Worm (Caenorhabditis elegans) whole organism, young adult: ENCODE measurements around the gene ZK287.1.

Experiments
- F55B11.4 ChIP-seq: sonication (generic microtip); optimal IDR thresholded peaks from 2 replicates; lab custom pipeline; 2016; ENCODE audit warnings: missing compliant biosample characterization, missing genetic modification characterization, borderline replicate concordance; ENCODE audit not compliant: insufficient read depth
- T07F8.4 ChIP-seq: sonication (generic microtip); optimal IDR thresholded peaks from 2 replicates; lab custom pipeline; 2016; ENCODE audit warnings: mild to moderate bottlenecking, missing genetic modification characterization, moderate library complexity, missing compliant biosample characterization
- athp-1 ChIP-seq: sonication (generic microtip); optimal IDR thresholded peaks from 2 replicates; lab custom pipeline; 2017; ENCODE audit warnings: mild to moderate bottlenecking, missing genetic modification characterization, missing compliant biosample characterization
- die-1 ChIP-seq: sonication (generic microtip); optimal IDR thresholded peaks from 2 replicates; lab custom pipeline; 2016; ENCODE audit warnings: missing genotype, mild to moderate bottlenecking, missing genetic modification characterization, missing compliant biosample characterization
- lin-35 ChIP-seq, 3 experiments: fragments of 150-350 bp in 2 of 3; sonication (generic microtip) in 1 of 3; optimal IDR thresholded peaks; 2 replicates each; lab custom pipeline; 2014 to 2018; ENCODE audit warnings: missing biosample characterization in 3 of 3, missing genetic modification characterization in 3 of 3, missing genetic modification reagents in 3 of 3
- pha-4 ChIP-seq: fragments of 150-350 bp; sonication (generic microtip); optimal IDR thresholded peaks from 2 replicates; lab custom pipeline; 2014; ENCODE audit warnings: missing biosample characterization, missing genetic modification reagents, missing genetic modification characterization
- ztf-25 ChIP-seq: fragments of 200-800 bp; sonication (Bioruptor generic); IDR thresholded peaks from 2 replicates; pipeline ENCODE4 v1.3.6; 2022; ENCODE audit warnings: missing genetic modification reagents, missing genetic modification characterization, missing compliant biosample characterization

- TF ChIP-seq lin-35 (GFP tag; optimal IDR thresholded peaks at IDR 0.05; lab: Kevin White, UChicago) (no peak), die-1 (tag; lab: Kevin White, UChicago) (no peak), pha-4 (tag; lab: Kevin White, UChicago) (no peak), T07F8.4 (tag; lab: Kevin White, UChicago) (no peak), ztf-25 (GFP tag; lab: Robert Waterston, UW) (no peak), F55B11.4 (no peak), athp-1 (tag; lab: Kevin White, UChicago) (no peak)
These were observed 46.1 kb downstream of the ZK287.1 start for ce11 chrV:9712418-9713173.
